Worm (Caenorhabditis elegans): ENCODE data around the gene ccd-5.

ce11 chrX:2544645-2545044, 27.8 kb downstream of the ccd-5 start:
- TF ChIP-seq nhr-11 (tag; optimal IDR thresholded peaks at IDR 0.05), result no peak
- TF ChIP-seq daf-12 (tag; optimal IDR thresholded peaks at IDR 0.05), result no peak
- no peak for TF ChIP-seq ama-1 (optimal IDR thresholded peaks at IDR 0.05)
- TF ChIP-seq tbx-2 (tag; optimal IDR thresholded peaks at IDR 0.05), result no peak
- TF ChIP-seq nhr-237 (tag; optimal IDR thresholded peaks at IDR 0.05), result no peak
- no peak for TF ChIP-seq nhr-76 (tag; optimal IDR thresholded peaks at IDR 0.05)

All from whole organism, L3 larva.